Worm (Caenorhabditis elegans) whole organism, late embryonic: ENCODE data around the gene F54D5.3.
A peak's percentile ranks its signal among the peaks of the same experiment; 100 is the strongest.

Experiments used
- C08G9.2 ChIP-seq: sonication (generic microtip); optimal IDR thresholded peaks from 2 replicates; lab custom pipeline; 2016; ENCODE audit warnings: mild to moderate bottlenecking, missing genetic modification characterization, moderate library complexity, missing compliant biosample characterization
- C38D4.7 ChIP-seq: fragments of 200-800 bp; sonication (Bioruptor generic); optimal IDR thresholded peaks from 2 replicates; lab custom pipeline; 2018; ENCODE audit warnings: mild to moderate bottlenecking, missing genetic modification characterization, moderate library complexity, missing compliant biosample characterization
- K02D7.2 ChIP-seq: sonication (generic microtip); optimal IDR thresholded peaks from 2 replicates; lab custom pipeline; 2017; ENCODE audit warnings: mild to moderate bottlenecking, missing genetic modification characterization, missing compliant biosample characterization
- K09A11.1 ChIP-seq: sonication (generic microtip); optimal IDR thresholded peaks from 2 replicates; lab custom pipeline; 2017; ENCODE audit warnings: antibody characterized with exemption, mild to moderate bottlenecking, missing genetic modification characterization, missing compliant biosample characterization; ENCODE audit not compliant: insufficient read depth
- ahr-1 ChIP-seq: sonication (generic microtip); optimal IDR thresholded peaks from 2 replicates; lab custom pipeline; 2016; ENCODE audit warnings: missing genetic modification characterization, missing compliant biosample characterization
- ceh-14 ChIP-seq: sonication (generic microtip); optimal IDR thresholded peaks from 2 replicates; lab custom pipeline; 2016; ENCODE audit warnings: missing genotype, missing genetic modification characterization, missing compliant biosample characterization
- ceh-18 ChIP-seq: sonication (generic microtip); optimal IDR thresholded peaks from 2 replicates; lab custom pipeline; 2016; ENCODE audit warnings: missing genetic modification characterization, missing compliant biosample characterization
- ceh-19 ChIP-seq: fragments of 200-800 bp; sonication (Bioruptor generic); optimal IDR thresholded peaks from 2 replicates; lab custom pipeline; 2018; ENCODE audit warnings: mild to moderate bottlenecking, missing genetic modification characterization, missing compliant biosample characterization
- ceh-2 ChIP-seq: sonication (generic microtip); optimal IDR thresholded peaks from 2 replicates; lab custom pipeline; 2016; ENCODE audit warnings: missing genotype, missing genetic modification characterization, missing compliant biosample characterization
- ceh-22 ChIP-seq: sonication (generic microtip); optimal IDR thresholded peaks from 2 replicates; lab custom pipeline; 2017; ENCODE audit warnings: missing biosample characterization, missing genetic modification characterization
- ceh-24 ChIP-seq: sonication (generic microtip); optimal IDR thresholded peaks from 2 replicates; lab custom pipeline; 2016; ENCODE audit warnings: mild to moderate bottlenecking, missing genetic modification characterization, missing compliant biosample characterization
- ceh-30 ChIP-seq: fragments of 150-350 bp; optimal IDR thresholded peaks from 2 replicates; lab custom pipeline; 2014; ENCODE audit warnings: missing biosample characterization, missing genetic modification characterization
- ceh-34 ChIP-seq: sonication (generic microtip); optimal IDR thresholded peaks from 2 replicates; lab custom pipeline; 2016; ENCODE audit warnings: mild to moderate bottlenecking, missing genetic modification characterization, missing compliant biosample characterization
- ceh-45 ChIP-seq: fragments of 200-800 bp; sonication (Bioruptor generic); IDR thresholded peaks from 2 replicates; pipeline ENCODE4 v1.3.6; 2022; ENCODE audit warnings: missing genetic modification reagents, missing genetic modification characterization, missing compliant biosample characterization
- ceh-48 ChIP-seq: sonication (generic microtip); optimal IDR thresholded peaks from 2 replicates; lab custom pipeline; 2016; ENCODE audit warnings: missing genetic modification characterization, inconsistent platforms, missing compliant biosample characterization
- ceh-9 ChIP-seq: sonication (generic microtip); optimal IDR thresholded peaks from 2 replicates; lab custom pipeline; 2016; ENCODE audit warnings: mild to moderate bottlenecking, missing genetic modification characterization, inconsistent platforms, missing compliant biosample characterization
- dmd-4 ChIP-seq: sonication (generic microtip); optimal IDR thresholded peaks from 2 replicates; lab custom pipeline; 2016; ENCODE audit warnings: borderline replicate concordance, missing genetic modification characterization, missing compliant biosample characterization
- elt-4 ChIP-seq: sonication (generic microtip); optimal IDR thresholded peaks from 2 replicates; lab custom pipeline; 2016; ENCODE audit warnings: missing genetic modification characterization, missing compliant biosample characterization
- eyg-1 ChIP-seq: sonication (generic microtip); optimal IDR thresholded peaks from 2 replicates; lab custom pipeline; 2016; ENCODE audit warnings: missing genotype, missing genetic modification characterization, missing compliant biosample characterization
- fax-1 ChIP-seq: sonication (generic microtip); optimal IDR thresholded peaks from 2 replicates; lab custom pipeline; 2016; ENCODE audit warnings: missing genotype, missing genetic modification characterization, missing compliant biosample characterization
- gmeb-2 ChIP-seq: sonication (generic microtip); optimal IDR thresholded peaks from 2 replicates; lab custom pipeline; 2016; ENCODE audit warnings: missing genetic modification characterization, inconsistent platforms, missing compliant biosample characterization
- hlh-15 ChIP-seq: sonication (generic microtip); optimal IDR thresholded peaks from 2 replicates; lab custom pipeline; 2016; ENCODE audit warnings: missing genetic modification characterization, missing compliant biosample characterization
- hlh-6 ChIP-seq: sonication (generic microtip); optimal IDR thresholded peaks from 2 replicates; lab custom pipeline; 2016; ENCODE audit warnings: missing genotype, missing genetic modification characterization, missing compliant biosample characterization
- hlh-8 ChIP-seq: sonication (generic microtip); optimal IDR thresholded peaks from 2 replicates; lab custom pipeline; 2016; ENCODE audit warnings: missing genotype, missing genetic modification characterization, missing compliant biosample characterization
- lim-6 ChIP-seq: sonication (generic microtip); optimal IDR thresholded peaks from 2 replicates; lab custom pipeline; 2016; ENCODE audit warnings: missing genetic modification characterization, missing compliant biosample characterization
- lin-11 ChIP-seq: fragments of 200-800 bp; sonication (Bioruptor generic); optimal IDR thresholded peaks from 2 replicates; lab custom pipeline; 2018; ENCODE audit warnings: mild to moderate bottlenecking, missing genetic modification characterization, missing compliant biosample characterization
- nfya-1 ChIP-seq: sonication (generic microtip); optimal IDR thresholded peaks from 2 replicates; lab custom pipeline; 2017; ENCODE audit warnings: missing genetic modification characterization, mild to moderate bottlenecking, missing compliant biosample characterization, antibody characterized with exemption, moderate library complexity
- nhr-11 ChIP-seq: fragments of 150-350 bp; optimal IDR thresholded peaks from 2 replicates; lab custom pipeline; 2014; ENCODE audit warnings: missing biosample characterization, missing genetic modification characterization
- npax-4 ChIP-seq: sonication (generic microtip); optimal IDR thresholded peaks from 2 replicates; lab custom pipeline; 2016; ENCODE audit warnings: missing genetic modification characterization, missing compliant biosample characterization
- odd-2 ChIP-seq: sonication (generic microtip); optimal IDR thresholded peaks from 2 replicates; lab custom pipeline; 2017; ENCODE audit warnings: antibody characterized with exemption, mild to moderate bottlenecking, missing genetic modification characterization, missing compliant biosample characterization
- pag-3 ChIP-seq: sonication (generic microtip); optimal IDR thresholded peaks from 2 replicates; lab custom pipeline; 2016; ENCODE audit warnings: missing compliant biosample characterization, missing genetic modification characterization, borderline replicate concordance
- pat-9 ChIP-seq: fragments of 200-800 bp; sonication (Bioruptor generic); optimal IDR thresholded peaks from 2 replicates; lab custom pipeline; 2018; ENCODE audit warnings: mild to moderate bottlenecking, missing genetic modification characterization, moderate library complexity, missing compliant biosample characterization
- pax-1 ChIP-seq: fragments of 150-350 bp; optimal IDR thresholded peaks from 2 replicates; lab custom pipeline; 2014; ENCODE audit warnings: missing biosample characterization, missing genetic modification characterization
- pha-2 ChIP-seq: sonication (generic microtip); optimal IDR thresholded peaks from 2 replicates; lab custom pipeline; 2017; ENCODE audit warnings: mild to moderate bottlenecking, missing genetic modification characterization, missing compliant biosample characterization
- pha-4 ChIP-seq: fragments of 150-350 bp; optimal IDR thresholded peaks from 2 replicates; lab custom pipeline; 2018; ENCODE audit warnings: missing biosample characterization, missing genetic modification reagents, missing genetic modification characterization
- pros-1 ChIP-seq: fragments of 150-350 bp; optimal IDR thresholded peaks from 2 replicates; lab custom pipeline; 2014; ENCODE audit warnings: missing biosample characterization, missing genetic modification reagents, missing genetic modification characterization
- sdc-2 ChIP-seq: sonication (generic microtip); optimal IDR thresholded peaks from 2 replicates; lab custom pipeline; 2016; ENCODE audit warnings: missing genotype, missing genetic modification characterization, missing compliant biosample characterization
- sox-2 ChIP-seq: fragments of 200-800 bp; sonication (Bioruptor generic); IDR thresholded peaks from 2 replicates; pipeline ENCODE4 v1.3.6; 2022; ENCODE audit warnings: missing genetic modification reagents, missing genetic modification characterization, missing compliant biosample characterization
- sox-4 ChIP-seq: sonication (generic microtip); optimal IDR thresholded peaks from 2 replicates; lab custom pipeline; 2017; ENCODE audit warnings: mild to moderate bottlenecking, missing genetic modification characterization, inconsistent platforms, missing compliant biosample characterization
- syd-9 ChIP-seq: sonication (generic microtip); optimal IDR thresholded peaks from 2 replicates; lab custom pipeline; 2016; ENCODE audit warnings: mild to moderate bottlenecking, missing genetic modification characterization, moderate library complexity, missing compliant biosample characterization
- tbx-7 ChIP-seq: sonication (generic microtip); optimal IDR thresholded peaks from 2 replicates; lab custom pipeline; 2016; ENCODE audit warnings: missing genotype, missing genetic modification characterization, missing compliant biosample characterization
- unc-42 ChIP-seq: sonication (generic microtip); optimal IDR thresholded peaks from 2 replicates; lab custom pipeline; 2016; ENCODE audit warnings: missing genotype, missing genetic modification characterization, missing compliant biosample characterization
- unc-55 ChIP-seq: sonication (generic microtip); optimal IDR thresholded peaks from 2 replicates; lab custom pipeline; 2017; ENCODE audit warnings: missing biosample characterization, missing genetic modification reagents, missing genetic modification characterization
- unc-86 ChIP-seq: sonication (generic microtip); optimal IDR thresholded peaks from 2 replicates; lab custom pipeline; 2016; ENCODE audit warnings: missing genetic modification characterization, missing compliant biosample characterization

Gene F54D5.3

ce11 chrII:11619895-11620439, 48.4 kb downstream of the F54D5.3 start (continued):
- TF ChIP-seq fax-1 (tag; lab: Kevin White, UChicago) (no peak), K02D7.2 (tag; lab: Kevin White, UChicago) (no peak), sox-4 (tag; lab: Kevin White, UChicago) (no peak), pha-2 (tag; lab: Kevin White, UChicago) (no peak), ceh-18 (peak; percentile 65), ceh-48 (tag; lab: Kevin White, UChicago) (no peak), hlh-6 (tag; lab: Kevin White, UChicago) (no peak), C38D4.7 (no peak), ahr-1 (tag; lab: Kevin White, UChicago) (no peak), ceh-9 (tag; lab: Kevin White, UChicago) (no peak), ceh-24 (no peak), ceh-22 (no peak), ceh-14 (tag; lab: Kevin White, UChicago) (no peak), ceh-34 (tag; lab: Kevin White, UChicago) (peak; percentile 57), eyg-1 (tag; lab: Kevin White, UChicago) (peak; percentile 18), ceh-2 (tag; lab: Kevin White, UChicago) (peak; percentile 4), tbx-7 (tag; lab: Kevin White, UChicago) (no peak), pax-1 (tag; lab: Kevin White, UChicago) (no peak), nhr-11 (tag; lab: Kevin White, UChicago) (no peak), lim-6 (no peak), sdc-2 (tag; lab: Kevin White, UChicago) (no peak), dmd-4 (tag; lab: Kevin White, UChicago) (peak; percentile 44), gmeb-2 (no peak), lin-11 (no peak), elt-4 (tag; lab: Kevin White, UChicago) (no peak), ceh-19 (no peak), pha-4 (tag; lab: Kevin White, UChicago) (no peak), unc-42 (tag; lab: Kevin White, UChicago) (no peak), C08G9.2 (tag; lab: Kevin White, UChicago) (no peak), sox-2 (GFP tag; lab: Robert Waterston, UW) (no peak), ceh-30 (tag; lab: Kevin White, UChicago) (no peak), pros-1 (tag; lab: Kevin White, UChicago) (no peak), pat-9 (tag; lab: Kevin White, UChicago) (no peak)

- TF ChIP-seq pag-3 (tag; lab: Kevin White, UChicago) (no peak), C38D4.7 (no peak), hlh-6 (tag; lab: Kevin White, UChicago) (no peak), hlh-15 (tag; lab: Kevin White, UChicago) (no peak), npax-4 (tag; lab: Kevin White, UChicago) (no peak), ceh-30 (tag; lab: Kevin White, UChicago) (no peak), unc-55 (no peak), K09A11.1 (tag; lab: Kevin White, UChicago) (no peak)
These were observed 49.1 kb downstream of the F54D5.3 start for ce11 chrII:11620630-11621246.

ce11 chrII:11621576-11621975, 50.0 kb downstream of the F54D5.3 start:
- TF ChIP-seq unc-86 (tag; lab: Kevin White, UChicago) (no peak), hlh-8 (tag; lab: Kevin White, UChicago) (no peak), ceh-45 (GFP tag; lab: Robert Waterston, UW) (no peak), sdc-2 (tag; lab: Kevin White, UChicago) (no peak), ceh-19 (no peak), ceh-9 (tag; lab: Kevin White, UChicago) (no peak), odd-2 (tag; lab: Kevin White, UChicago) (no peak), nfya-1 (no peak), C08G9.2 (tag; lab: Kevin White, UChicago) (no peak), syd-9 (tag; lab: Kevin White, UChicago) (no peak)
